Fruit fly (Drosophila melanogaster) whole organism, prepupa: ENCODE measurements around the gene pzg.

Experiments used
- Blimp-1 ChIP-seq: fragments of 200-800 bp; sonication (Bioruptor generic); optimal IDR thresholded peaks from 3 replicates; lab custom pipeline; 2017; ENCODE audit warnings: missing biosample characterization, missing genetic modification characterization, mild to moderate bottlenecking, moderate library complexity, missing genetic modification reagents
- CG10631 ChIP-seq: fragments of 200-800 bp; sonication (Bioruptor generic); optimal IDR thresholded peaks from 2 replicates; lab custom pipeline; 2016; ENCODE audit warnings: missing biosample characterization, missing genetic modification characterization
- CG10669 ChIP-seq: fragments of 200-800 bp; sonication (Bioruptor generic); optimal IDR thresholded peaks from 3 replicates; lab custom pipeline; 2018; ENCODE audit warnings: missing biosample characterization, mild to moderate bottlenecking, missing genetic modification characterization, moderate library complexity
- CG11902 ChIP-seq: fragments of 200-800 bp; sonication (Bioruptor generic); optimal IDR thresholded peaks from 3 replicates; lab custom pipeline; 2016; ENCODE audit warnings: missing biosample characterization, missing genetic modification characterization
- CG1621 ChIP-seq: fragments of 200-800 bp; sonication (Bioruptor generic); optimal IDR thresholded peaks from 3 replicates; lab custom pipeline; 2018; ENCODE audit warnings: missing biosample characterization, mild to moderate bottlenecking, missing genetic modification characterization
- CG16779 ChIP-seq: fragments of 200-800 bp; sonication (Bioruptor generic); optimal IDR thresholded peaks from 3 replicates; lab custom pipeline; 2017; ENCODE audit warnings: missing biosample characterization, mild to moderate bottlenecking, missing genetic modification characterization
- CG3032 ChIP-seq: fragments of 200-800 bp; optimal IDR thresholded peaks from 2 replicates; lab custom pipeline; 2019; ENCODE audit warnings: missing biosample characterization, mild to moderate bottlenecking, missing genetic modification characterization, moderate library complexity
- CG32006 ChIP-seq: fragments of 200-800 bp; sonication (Bioruptor generic); optimal IDR thresholded peaks from 3 replicates; lab custom pipeline; 2017; ENCODE audit warnings: missing biosample characterization, mild to moderate bottlenecking, missing genetic modification characterization
- CG34406 ChIP-seq: fragments of 200-800 bp; sonication (Bioruptor generic); optimal IDR thresholded peaks from 3 replicates; lab custom pipeline; 2016; ENCODE audit warnings: missing biosample characterization, missing genetic modification characterization
- CG3919 ChIP-seq: fragments of 200-800 bp; sonication (Bioruptor generic); optimal IDR thresholded peaks from 3 replicates; lab custom pipeline; 2016; ENCODE audit warnings: missing biosample characterization, missing genetic modification characterization
- CG6276 ChIP-seq: fragments of 200-800 bp; sonication (Bioruptor generic); optimal IDR thresholded peaks from 2 replicates; lab custom pipeline; 2017; ENCODE audit warnings: missing biosample characterization, mild to moderate bottlenecking, missing genetic modification characterization
- CG6808 ChIP-seq: fragments of 200-800 bp; sonication (Bioruptor generic); optimal IDR thresholded peaks from 3 replicates; lab custom pipeline; 2017; ENCODE audit warnings: missing biosample characterization, missing genetic modification characterization, mild to moderate bottlenecking, moderate library complexity, missing genetic modification reagents
- CG8119 ChIP-seq: fragments of 200-800 bp; sonication (Bioruptor generic); IDR thresholded peaks from 3 replicates; pipeline ENCODE4 v1.3.6; 2022; ENCODE audit warnings: missing biosample characterization, missing genetic modification characterization
- CG8632 ChIP-seq: fragments of 200-800 bp; sonication (Bioruptor generic); optimal IDR thresholded peaks from 3 replicates; lab custom pipeline; 2016; ENCODE audit warnings: missing biosample characterization, missing genetic modification characterization
- CG9139 ChIP-seq: fragments of 200-800 bp; sonication (Bioruptor generic); optimal IDR thresholded peaks from 3 replicates; lab custom pipeline; 2017; ENCODE audit warnings: missing biosample characterization, mild to moderate bottlenecking, missing genetic modification characterization
- Eip75B ChIP-seq: fragments of 200-800 bp; sonication (Bioruptor generic); optimal IDR thresholded peaks from 3 replicates; lab custom pipeline; 2016; ENCODE audit warnings: missing biosample characterization, missing genetic modification characterization
- Eip78C ChIP-seq: fragments of 200-800 bp; sonication (Bioruptor generic); peaks from one replicate; lab custom pipeline; 2016; ENCODE audit warnings: missing biosample characterization, missing genetic modification characterization
- Eip93F ChIP-seq: fragments of 200-800 bp; sonication (Bioruptor generic); optimal IDR thresholded peaks from 2 replicates; lab custom pipeline; 2016; ENCODE audit warnings: missing biosample characterization, mild to moderate bottlenecking, missing genetic modification characterization
- Ets21C ChIP-seq: fragments of 200-800 bp; sonication (Bioruptor generic); optimal IDR thresholded peaks from 3 replicates; lab custom pipeline; 2016; ENCODE audit warnings: missing biosample characterization, missing genetic modification characterization
- Ets96B ChIP-seq: fragments of 200-800 bp; optimal IDR thresholded peaks from 2 replicates; lab custom pipeline; 2019; ENCODE audit warnings: missing biosample characterization, mild to moderate bottlenecking, missing genetic modification characterization, moderate library complexity
- Gug ChIP-seq: fragments of 200-800 bp; sonication (Bioruptor generic); IDR thresholded peaks from 2 replicates; pipeline ENCODE4 v1.3.6; 2022; ENCODE audit warnings: missing biosample characterization, missing genetic modification characterization
- Hr38 ChIP-seq: sonication (Bioruptor generic); optimal IDR thresholded peaks from 2 replicates; lab custom pipeline; 2016; ENCODE audit warnings: missing biosample characterization, missing genetic modification characterization
- Hr39 ChIP-seq: fragments of 200-800 bp; sonication (Bioruptor generic); optimal IDR thresholded peaks from 2 replicates; lab custom pipeline; 2016; ENCODE audit warnings: missing biosample characterization, missing genetic modification characterization
- OdsH ChIP-seq: fragments of 200-800 bp; sonication (Bioruptor generic); optimal IDR thresholded peaks from 3 replicates; lab custom pipeline; 2016; ENCODE audit warnings: missing biosample characterization, missing genetic modification characterization
- Smox ChIP-seq: fragments of 200-800 bp; sonication (Bioruptor generic); optimal IDR thresholded peaks from 3 replicates; lab custom pipeline; 2016; ENCODE audit warnings: missing biosample characterization, missing genetic modification characterization
- Sox102F ChIP-seq: fragments of 200-800 bp; sonication (Bioruptor generic); optimal IDR thresholded peaks from 2 replicates; lab custom pipeline; 2016; ENCODE audit warnings: missing biosample characterization, mild to moderate bottlenecking, missing genetic modification characterization
- Sox14 ChIP-seq: fragments of 200-800 bp; sonication (Bioruptor generic); optimal IDR thresholded peaks from 3 replicates; lab custom pipeline; 2016; ENCODE audit warnings: missing biosample characterization, missing genetic modification characterization
- Sox15 ChIP-seq: fragments of 200-800 bp; sonication (Bioruptor generic); optimal IDR thresholded peaks from 3 replicates; lab custom pipeline; 2016; ENCODE audit warnings: missing biosample characterization, missing genetic modification characterization
- achi ChIP-seq: fragments of 200-800 bp; sonication (Bioruptor generic); optimal IDR thresholded peaks from 3 replicates; lab custom pipeline; 2016; ENCODE audit warnings: missing biosample characterization, missing genetic modification characterization
- acj6 ChIP-seq: fragments of 200-800 bp; sonication (Bioruptor generic); optimal IDR thresholded peaks from 3 replicates; lab custom pipeline; 2016; ENCODE audit warnings: missing biosample characterization, missing genetic modification characterization
- fd59A ChIP-seq: fragments of 200-800 bp; sonication (Bioruptor generic); optimal IDR thresholded peaks from 2 replicates; lab custom pipeline; 2017; ENCODE audit warnings: missing biosample characterization, mild to moderate bottlenecking, missing genetic modification characterization, missing genetic modification reagents
- fkh ChIP-seq: fragments of 200-800 bp; sonication (Bioruptor generic); optimal IDR thresholded peaks from 3 replicates; lab custom pipeline; 2017; ENCODE audit warnings: missing biosample characterization, mild to moderate bottlenecking, missing genetic modification characterization, moderate library complexity
- net ChIP-seq: fragments of 200-800 bp; sonication (Bioruptor generic); optimal IDR thresholded peaks from 3 replicates; lab custom pipeline; 2016; ENCODE audit warnings: missing biosample characterization, missing genetic modification characterization
- salr ChIP-seq, 2 experiments: fragments of 200-800 bp; sonication (Bioruptor generic); optimal IDR thresholded peaks; 3 replicates each; lab custom pipeline; 2016 to 2018; ENCODE audit warnings: missing biosample characterization in 2 of 2, missing genetic modification characterization in 2 of 2, mild to moderate bottlenecking in 1 of 2
- topi ChIP-seq: fragments of 200-800 bp; sonication (Bioruptor generic); optimal IDR thresholded peaks from 3 replicates; lab custom pipeline; 2016; ENCODE audit warnings: missing biosample characterization, missing genetic modification characterization
- vri ChIP-seq: fragments of 200-800 bp; sonication (Bioruptor generic); optimal IDR thresholded peaks from 3 replicates; lab custom pipeline; 2016; ENCODE audit warnings: missing biosample characterization, mild to moderate bottlenecking, missing genetic modification characterization

The pzg gene

dm6 chr3L:21304400-21304799 lies 18.5 kb downstream of the pzg start, which contains the start of the genes CG11309 and CG7632 (continued):
- TF ChIP-seq CG9139 (GFP tag; lab: Kevin White, UChicago) (peak; percentile 99), Eip75B (GFP tag; lab: Kevin White, UChicago) (peak; percentile 100), Gug (GFP tag; lab: Robert Waterston, UW) (peak; percentile 98), CG16779 (tag; lab: Kevin White, UChicago) (peak; percentile 99), fd59A (GFP tag; lab: Kevin White, UChicago) (peak; percentile 99), CG10669 (GFP tag; lab: Kevin White, UChicago) (peak; percentile 100), CG3919 (GFP tag; lab: Kevin White, UChicago) (peak; percentile 100), CG3032 (tag; lab: Kevin White, UChicago) (peak; percentile 100), Blimp-1 (peak; percentile 97), CG8119 (GFP tag; lab: Robert Waterston, UW) (peak; percentile 99), achi (peak; percentile 99), CG1621 (tag; lab: Kevin White, UChicago) (peak; percentile 99), net (GFP tag; lab: Kevin White, UChicago) (peak; percentile 100), Hr39 (GFP tag; lab: Kevin White, UChicago) (peak; percentile 98), Ets21C (GFP tag; lab: Kevin White, UChicago) (peak; percentile 98), CG6276 (GFP tag; lab: Kevin White, UChicago) (peak; percentile 97), vri (GFP tag; lab: Kevin White, UChicago) (peak; percentile 99), acj6 (GFP tag; lab: Kevin White, UChicago) (peak; percentile 99), CG32006 (peak; percentile 99), fkh (GFP tag; lab: Kevin White, UChicago) (peak; percentile 97), Sox15 (GFP tag; lab: Kevin White, UChicago) (peak; percentile 97), Sox102F (GFP tag; lab: Kevin White, UChicago) (peak; percentile 100), OdsH (GFP tag; lab: Kevin White, UChicago) (peak; percentile 99), Eip78C (GFP tag; lab: Kevin White, UChicago) (peak; percentile 100), CG34406 (GFP tag; lab: Kevin White, UChicago) (peak; percentile 100), topi (GFP tag; lab: Kevin White, UChicago) (peak; percentile 99), Hr38 (GFP tag; lab: Kevin White, UChicago) (peak; percentile 78), CG8632 (GFP tag; lab: Kevin White, UChicago) (peak; percentile 99), CG10631 (GFP tag; lab: Kevin White, UChicago) (peak; percentile 99), CG6808 (peak; percentile 99), Ets96B (tag; lab: Kevin White, UChicago) (peak; percentile 100)

DNA sequence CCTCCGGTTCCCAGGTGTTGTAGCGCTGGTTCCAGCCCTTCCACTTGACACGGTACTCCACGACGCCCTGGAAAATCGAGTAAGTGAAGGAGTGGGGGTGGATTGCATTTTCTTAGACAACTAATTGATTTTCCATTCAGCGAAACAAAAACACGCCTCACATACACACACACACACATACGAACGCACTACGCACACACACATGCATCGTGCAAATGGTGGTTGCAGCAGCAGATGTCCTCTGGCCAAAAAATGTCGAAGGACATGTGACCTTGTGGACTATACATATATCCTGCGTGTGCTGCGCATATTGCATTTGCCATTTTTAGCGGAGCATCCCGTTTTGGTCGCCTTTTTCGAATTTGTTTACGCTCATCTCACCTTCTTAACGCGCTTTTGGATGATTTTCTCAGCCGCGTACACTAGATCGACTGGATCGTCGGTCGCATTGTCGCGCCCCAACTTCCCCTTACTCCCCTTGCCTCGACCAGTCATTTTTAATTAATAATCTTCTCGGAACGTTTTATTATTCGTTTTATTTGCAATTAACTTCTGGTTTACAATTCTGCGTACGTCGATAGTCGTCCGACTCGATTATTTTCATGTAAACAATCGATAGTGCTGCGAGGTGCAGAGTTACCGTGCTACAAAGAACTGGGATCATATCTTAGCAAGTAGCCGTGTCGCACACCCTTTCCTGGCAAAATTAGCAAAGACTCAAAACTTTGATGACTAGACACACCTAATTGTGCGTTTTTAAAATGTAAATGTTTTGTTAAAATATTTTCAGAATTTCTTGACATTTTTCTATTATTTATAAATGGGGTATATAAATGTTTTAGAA lies 31.7 kb downstream of the pzg start, which contains the start of gene Pc:
Pc (minus strand) TSS at position 605 of the 844 bp plus-strand sequence.
- TF ChIP-seq fkh (GFP tag; lab: Kevin White, UChicago) (peak; percentile 24), fd59A (GFP tag; lab: Kevin White, UChicago) (no peak), Eip93F (GFP tag; lab: Kevin White, UChicago) (no peak), net (GFP tag; lab: Kevin White, UChicago) (no peak), CG11902 (GFP tag; lab: Kevin White, UChicago) (no peak), salr (GFP tag; optimal IDR thresholded peaks at IDR 0.05; lab: Kevin White, UChicago) (no peak), Eip78C (GFP tag; lab: Kevin White, UChicago) (peak; percentile 39), Smox (GFP tag; lab: Kevin White, UChicago) (no peak), CG3919 (GFP tag; lab: Kevin White, UChicago) (no peak), CG3032 (tag; lab: Kevin White, UChicago) (peak; percentile 13), CG34406 (GFP tag; lab: Kevin White, UChicago) (no peak), CG8119 (GFP tag; lab: Robert Waterston, UW) (no peak), vri (GFP tag; lab: Kevin White, UChicago) (no peak), Sox14 (GFP tag; lab: Kevin White, UChicago) (peak; percentile 57)
- TF ChIP-seq, all 60 proteins: peak for 4
